Fruit fly (Drosophila melanogaster) whole organism, embryonic: ENCODE measurements around the gene IRSp53.

Source experiments
- CG13287 ChIP-seq: fragments of 200-800 bp; sonication (Bioruptor generic); IDR thresholded peaks from 2 replicates; pipeline ENCODE4 v1.3.6; 2022; ENCODE audit warnings: missing biosample characterization, missing genetic modification characterization; ENCODE audit not compliant: partially characterized antibody
- Nf-YC ChIP-seq: fragments of 200-800 bp; optimal IDR thresholded peaks from 3 replicates; lab custom pipeline; 2019; ENCODE audit warnings: missing biosample characterization, mild to moderate bottlenecking, missing genetic modification characterization, moderate library complexity
- Six4 ChIP-seq: fragments of 200-800 bp; sonication (Bioruptor generic); optimal IDR thresholded peaks from 2 replicates; lab custom pipeline; 2016; ENCODE audit warnings: missing biosample characterization, missing genetic modification characterization
- ap ChIP-seq: fragments of 200-800 bp; sonication (Bioruptor generic); IDR thresholded peaks from 2 replicates; pipeline ENCODE4 v1.3.6; 2022; ENCODE audit warnings: missing biosample characterization, missing genetic modification characterization
- gro ChIP-seq: fragments of 200-800 bp; sonication (Bioruptor generic); optimal IDR thresholded peaks from 2 replicates; lab custom pipeline; 2016; ENCODE audit warnings: missing biosample characterization, missing genetic modification characterization

- TF ChIP-seq Six4 (GFP tag; lab: Kevin White, UChicago) (peak; percentile 28), CG13287 (GFP tag; lab: Robert Waterston, UW) (no peak; the same call in 1 of the 2 replicates), ap (GFP tag; lab: Robert Waterston, UW) (no peak), gro (GFP tag; lab: Kevin White, UChicago) (peak; percentile 47), Nf-YC (tag; lab: Kevin White, UChicago) (peak; percentile 10)
Measured at dm6 chr3L:11091943-11092609, 43.8 kb upstream of the IRSp53 start.
